Worm (Caenorhabditis elegans): ENCODE data around the gene C35B1.9.

Gene C35B1.9

DNA sequence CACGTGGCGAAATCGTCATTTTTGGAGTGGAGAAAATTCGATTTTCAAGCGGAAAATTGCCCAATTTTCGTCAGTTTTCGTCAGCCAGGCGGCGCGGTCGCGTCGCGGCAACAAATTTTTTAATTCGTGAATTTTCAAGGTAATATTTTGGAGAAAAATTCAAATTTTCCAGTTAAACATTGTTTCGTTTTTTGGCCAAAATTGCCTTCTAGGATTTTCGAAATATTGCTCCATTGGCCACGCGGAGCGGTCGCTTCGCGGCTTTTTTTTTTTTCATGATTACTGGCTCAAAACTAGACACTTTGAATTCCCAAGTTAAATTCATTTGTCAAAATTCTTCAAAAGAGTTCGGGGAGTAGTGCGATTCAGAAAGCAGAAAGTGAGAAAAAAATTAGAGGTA lies 33.1 kb downstream of the C35B1.9 start:
- TF ChIP-seq flh-1 (GFP tag; optimal IDR thresholded peaks at IDR 0.05), result no peak
- TF ChIP-seq mab-5 (tag; optimal IDR thresholded peaks at IDR 0.05), result no peak
- TF ChIP-seq nhr-2 (tag; optimal IDR thresholded peaks at IDR 0.05), result no peak
- TF ChIP-seq tbx-8 (GFP tag; optimal IDR thresholded peaks at IDR 0.05), result no peak
- TF ChIP-seq hlh-1 (tag; optimal IDR thresholded peaks at IDR 0.05), result no peak
- TF ChIP-seq unc-39 (tag; optimal IDR thresholded peaks at IDR 0.05), result no peak
- no peak for TF ChIP-seq unc-62 (GFP tag; optimal IDR thresholded peaks at IDR 0.05)
- no peak for TF ChIP-seq sptf-1 (tag; optimal IDR thresholded peaks at IDR 0.05)
- no peak for TF ChIP-seq blmp-1 (tag; optimal IDR thresholded peaks at IDR 0.05)

DNA sequence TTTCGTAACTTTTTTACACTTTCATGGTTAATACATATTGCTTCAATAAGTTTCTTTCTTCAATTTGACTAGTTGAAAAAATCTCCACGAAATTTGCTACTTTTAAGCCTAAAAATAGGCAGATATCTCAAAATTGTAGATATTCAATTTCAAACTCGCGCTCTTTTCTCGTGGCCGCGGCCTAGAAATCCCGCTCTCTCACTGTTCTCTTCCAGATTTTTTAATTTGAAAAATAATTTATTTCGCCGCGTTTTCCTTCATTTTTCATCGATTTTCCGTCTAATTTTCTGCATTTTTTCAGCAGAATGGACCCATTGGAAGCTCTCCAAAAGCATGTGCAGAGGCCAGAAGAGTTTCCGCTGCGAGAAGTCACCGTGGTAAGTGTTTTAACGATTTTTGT lies 38.5 kb downstream of the C35B1.9 start, which contains the start of gene cdc-73:
TSS of gene cdc-73 (plus strand) at position 302 of the 400 bp plus-strand sequence.
- TF ChIP-seq sptf-1 (tag; optimal IDR thresholded peaks at IDR 0.05) (peak; percentile 31), lsy-2 (tag; optimal IDR thresholded peaks at IDR 0.05) (peak; percentile 23), ceh-83 (GFP tag; optimal IDR thresholded peaks at IDR 0.05) (no peak), ces-1 (GFP tag; optimal IDR thresholded peaks at IDR 0.05) (peak; percentile 35)

DNA sequence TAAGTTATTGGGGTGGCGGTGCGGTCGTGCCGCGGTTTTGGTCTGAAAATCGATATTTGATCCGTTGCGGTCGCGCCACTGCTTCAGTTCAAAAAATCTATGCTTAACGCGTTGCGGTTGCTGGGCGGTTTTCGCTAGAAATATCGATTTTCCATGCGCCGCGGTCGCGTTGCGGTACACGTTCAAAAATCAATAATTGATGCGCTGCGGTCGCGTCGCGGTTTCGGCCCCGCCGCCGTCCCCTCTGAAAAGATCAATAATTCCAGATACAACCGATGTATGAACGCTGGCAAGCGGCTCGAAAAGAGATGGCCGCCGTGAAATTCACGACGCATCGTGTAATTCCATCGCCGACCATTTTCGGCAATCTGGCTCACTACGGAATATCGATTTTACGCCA lies 39.7 kb downstream of the C35B1.9 start:
- TF ChIP-seq nhr-12 (tag; optimal IDR thresholded peaks at IDR 0.05), result no peak
- TF ChIP-seq snpc-4 (tag; optimal IDR thresholded peaks at IDR 0.05), result no peak
- TF ChIP-seq ham-2 (GFP tag; optimal IDR thresholded peaks at IDR 0.05), result no peak
- TF ChIP-seq blmp-1 (tag; optimal IDR thresholded peaks at IDR 0.05), result no peak
- no peak for TF ChIP-seq nhr-28 (tag; optimal IDR thresholded peaks at IDR 0.05)
- no peak for TF ChIP-seq drap-1 (GFP tag; optimal IDR thresholded peaks at IDR 0.05)
- TF ChIP-seq unc-120 (tag; optimal IDR thresholded peaks at IDR 0.05; ENCODE audit: poor library complexity, severe bottlenecking), result no peak
- TF ChIP-seq unc-39 (tag; optimal IDR thresholded peaks at IDR 0.05), result no peak
- TF ChIP-seq pha-4 (tag; optimal IDR thresholded peaks at IDR 0.05), result no peak
- TF ChIP-seq bed-3 (GFP tag; optimal IDR thresholded peaks at IDR 0.05), result no peak
- no peak for TF ChIP-seq mep-1 (tag; optimal IDR thresholded peaks at IDR 0.05)
- no peak for TF ChIP-seq unc-62 (GFP tag; optimal IDR thresholded peaks at IDR 0.05)
- no peak for TF ChIP-seq nhr-237 (tag; optimal IDR thresholded peaks at IDR 0.05)
- no peak for TF ChIP-seq elt-1 (tag; optimal IDR thresholded peaks at IDR 0.05; ENCODE audit: borderline replicate concordance, insufficient read depth)
- no peak for TF ChIP-seq flh-1 (GFP tag; optimal IDR thresholded peaks at IDR 0.05)
- no peak for TF ChIP-seq ztf-11 (tag; optimal IDR thresholded peaks at IDR 0.05)
- TF ChIP-seq sptf-1 (tag; optimal IDR thresholded peaks at IDR 0.05), result no peak

DNA sequence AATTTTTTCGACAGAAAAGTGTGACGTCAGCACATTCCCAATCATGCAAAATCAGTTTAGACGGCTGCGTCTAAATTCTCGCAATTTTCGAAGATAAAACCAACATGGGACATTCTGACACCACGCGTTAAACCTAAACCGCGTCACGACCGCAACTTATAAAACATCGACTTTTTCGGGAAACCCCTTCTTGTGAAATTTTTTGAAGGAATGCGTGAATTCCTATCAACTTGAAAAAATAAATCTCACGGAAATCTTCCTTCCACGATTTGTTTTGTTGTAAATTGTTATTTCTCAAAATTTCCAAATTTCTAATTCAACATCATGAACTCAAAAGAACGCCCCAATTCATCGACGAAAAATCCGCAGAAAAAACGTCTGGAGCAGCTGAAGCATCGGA lies 40.8 kb downstream of the C35B1.9 start, which contains the start of gene F35F11.2:
TSS of gene F35F11.2 (plus strand) at position 301 of the 400 bp plus-strand sequence.
- TF ChIP-seq unc-39 (tag; optimal IDR thresholded peaks at IDR 0.05) (no peak), unc-62 (GFP tag; optimal IDR thresholded peaks at IDR 0.05) (no peak), M03D4.4 (tag; optimal IDR thresholded peaks at IDR 0.05) (no peak), nhr-237 (tag; optimal IDR thresholded peaks at IDR 0.05) (no peak), mls-2 (tag; optimal IDR thresholded peaks at IDR 0.05) (no peak), lin-32 (GFP tag; optimal IDR thresholded peaks at IDR 0.05) (no peak), nhr-2 (tag; optimal IDR thresholded peaks at IDR 0.05) (no peak), bed-3 (GFP tag; optimal IDR thresholded peaks at IDR 0.05) (no peak)

DNA sequence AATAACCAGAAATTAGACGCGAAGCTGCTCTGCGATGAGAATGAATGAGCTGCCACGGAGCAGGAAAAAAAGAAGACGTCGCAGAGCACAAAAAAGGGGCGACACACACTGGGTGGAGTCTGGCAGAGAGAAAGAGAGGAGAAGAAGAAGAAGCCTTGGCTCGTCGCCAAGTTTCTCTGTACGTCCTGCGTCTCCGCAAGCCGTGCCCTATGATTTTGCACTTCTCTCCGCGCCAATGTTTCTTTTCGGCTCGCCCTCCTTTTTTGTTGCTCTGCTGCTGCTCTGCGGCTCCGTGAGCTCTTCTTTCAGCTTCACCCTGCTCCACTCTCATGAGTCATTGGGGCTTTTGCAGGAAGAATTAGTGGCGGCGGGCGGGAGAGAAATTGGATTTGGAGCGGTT lies 45.9 kb downstream of the C35B1.9 start, which contains the start of gene hlh-30:
TSS of gene hlh-30 (minus strand) at position 69 of the 400 bp plus-strand sequence.
- TF ChIP-seq nhr-12 (tag; optimal IDR thresholded peaks at IDR 0.05) (no peak), unc-120 (tag; optimal IDR thresholded peaks at IDR 0.05; ENCODE audit: poor library complexity, severe bottlenecking) (peak; percentile 9), ces-1 (GFP tag; optimal IDR thresholded peaks at IDR 0.05) (peak; percentile 55), drap-1 (GFP tag; optimal IDR thresholded peaks at IDR 0.05) (no peak)

DNA sequence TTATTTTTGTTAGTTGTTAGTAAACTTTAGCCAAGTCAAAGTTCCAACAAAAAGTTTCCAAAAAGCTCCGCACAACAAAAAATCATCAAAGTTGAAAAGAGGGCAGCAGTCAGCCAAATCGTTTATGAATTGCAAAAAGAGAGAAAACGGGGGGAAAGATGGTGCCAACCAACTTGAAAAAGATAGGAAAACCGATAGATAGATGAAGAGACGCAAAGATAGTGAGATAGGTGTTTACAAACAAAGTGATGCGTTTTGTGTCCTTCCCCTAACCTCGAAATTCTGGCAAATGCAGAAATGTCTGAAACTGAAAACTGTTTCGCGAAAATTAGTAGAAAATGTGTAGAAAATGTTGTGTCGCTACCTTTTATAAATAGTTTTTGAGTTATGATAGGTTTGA lies 47.3 kb downstream of the C35B1.9 start:
- TF ChIP-seq unc-39 (tag; optimal IDR thresholded peaks at IDR 0.05) (no peak), hlh-1 (tag; optimal IDR thresholded peaks at IDR 0.05) (peak; percentile 11)

DNA sequence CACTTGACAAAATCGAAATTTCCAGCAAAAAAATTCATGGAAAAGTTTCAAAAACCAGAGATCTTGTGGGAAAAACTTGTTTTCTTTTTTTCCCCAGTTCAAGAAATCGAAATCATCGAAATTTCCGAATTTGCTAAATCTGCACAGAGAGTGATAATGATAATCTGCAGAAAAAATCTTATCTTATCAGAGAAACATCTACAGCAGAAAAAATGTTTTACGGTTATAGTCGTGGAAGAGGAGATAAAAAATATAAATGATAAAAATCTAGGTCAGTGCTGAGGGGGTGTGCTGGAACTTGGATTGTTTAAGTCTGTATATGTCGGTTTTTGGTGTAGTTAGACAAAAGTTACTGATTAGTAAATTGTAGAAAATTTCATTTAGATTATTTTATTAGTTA lies 48.4 kb downstream of the C35B1.9 start:
- TF ChIP-seq cnd-1 (tag; optimal IDR thresholded peaks at IDR 0.05) (no peak), lin-13 (tag; optimal IDR thresholded peaks at IDR 0.05) (no peak), blmp-1 (tag; optimal IDR thresholded peaks at IDR 0.05) (no peak), elt-1 (tag; optimal IDR thresholded peaks at IDR 0.05; ENCODE audit: borderline replicate concordance, insufficient read depth) (no peak), ceh-39 (tag; optimal IDR thresholded peaks at IDR 0.05) (no peak), nhr-237 (tag; optimal IDR thresholded peaks at IDR 0.05) (no peak), M03D4.4 (tag; optimal IDR thresholded peaks at IDR 0.05) (no peak), unc-39 (tag; optimal IDR thresholded peaks at IDR 0.05) (no peak), lsy-2 (tag; optimal IDR thresholded peaks at IDR 0.05) (no peak), snpc-4 (tag; optimal IDR thresholded peaks at IDR 0.05) (no peak), zip-8 (tag; optimal IDR thresholded peaks at IDR 0.05) (no peak), tbx-8 (GFP tag; optimal IDR thresholded peaks at IDR 0.05) (no peak)
